Worm (Caenorhabditis elegans): ENCODE data around the gene ggtb-1.

DNA sequence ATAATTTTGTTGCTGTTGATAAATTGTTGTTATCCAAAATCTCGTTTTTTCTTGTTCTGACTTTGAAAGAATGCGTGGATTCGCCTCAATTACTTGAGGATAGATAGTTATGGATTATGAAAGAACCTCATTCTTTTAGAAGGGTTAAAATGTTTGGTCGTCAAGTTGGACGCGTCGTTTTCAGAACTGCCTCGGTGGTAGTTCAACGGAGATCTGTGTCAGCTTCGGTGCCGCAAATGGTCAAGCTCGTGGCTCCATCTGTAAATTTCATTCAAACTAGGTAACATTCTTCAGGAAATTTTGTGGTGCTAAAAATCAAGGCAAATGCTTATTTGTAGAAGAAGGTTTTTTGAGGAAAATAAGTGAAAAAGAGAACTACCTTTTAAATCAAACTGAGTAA lies 47.0 kb downstream of the ggtb-1 start, which contains the start of gene ndab-2:
- TF ChIP-seq him-1 (tag; optimal IDR thresholded peaks at IDR 0.05) (no peak), W03F9.2 (tag; optimal IDR thresholded peaks at IDR 0.05) (no peak), dao-5 (tag; optimal IDR thresholded peaks at IDR 0.05) (no peak)

Measured in whole organism, L4/young adult.